Worm (Caenorhabditis elegans): ENCODE results near the gene C03H12.1.

DNA sequence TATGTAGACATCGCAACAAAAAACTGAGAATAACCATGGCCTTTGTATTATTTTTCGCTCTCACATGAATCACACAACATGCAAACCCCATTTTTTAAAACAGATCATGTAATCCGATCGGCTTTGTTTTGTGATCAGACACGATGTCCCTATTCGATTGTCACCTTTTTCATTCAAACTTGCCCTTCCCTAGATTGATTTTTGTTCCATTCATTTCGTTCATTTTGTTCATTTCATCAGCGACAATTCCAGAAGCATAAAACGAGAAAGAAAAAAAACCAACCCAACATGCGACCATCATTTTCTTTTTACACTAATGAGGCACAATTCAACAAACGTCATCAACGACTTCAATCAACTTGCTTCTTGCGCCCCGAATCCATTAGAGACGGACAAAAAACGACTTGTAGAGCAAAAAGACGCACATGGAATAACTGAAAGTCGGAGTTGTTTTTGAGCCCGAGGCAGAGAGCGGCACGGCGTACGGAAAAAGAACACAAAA, 38.3 kb upstream of the C03H12.1 start, which contains the start of gene F59D12.3:
- TF ChIP-seq ceh-13 (GFP tag; optimal IDR thresholded peaks at IDR 0.05) (no peak), flt-1 (GFP tag; IDR thresholded peaks at IDR 0.05) (no peak), ama-1 (optimal IDR thresholded peaks at IDR 0.05) (no peak), tbx-37 (GFP tag; conservative IDR thresholded peaks at IDR 0.05) (no peak), sea-1 (GFP tag; conservative IDR thresholded peaks at IDR 0.05) (no peak), B0310.2 (tag; optimal IDR thresholded peaks at IDR 0.05) (no peak), tra-4 (tag; optimal IDR thresholded peaks at IDR 0.05) (no peak), scrt-1 (GFP tag; IDR thresholded peaks at IDR 0.05) (no peak), ets-7 (tag; optimal IDR thresholded peaks at IDR 0.05) (no peak), hnd-1 (tag; optimal IDR thresholded peaks at IDR 0.05) (no peak), hmbx-1 (tag; optimal IDR thresholded peaks at IDR 0.05) (no peak)

Measured in whole organism, early embryonic.